Fruit fly (Drosophila melanogaster) whole organism, embryonic: ENCODE results near the gene Cht5.

Experiments
- Asciz ChIP-seq: fragments of 200-800 bp; sonication (Bioruptor generic); optimal IDR thresholded peaks from 2 replicates; lab custom pipeline; 2017; ENCODE audit warnings: missing biosample characterization, mild to moderate bottlenecking, missing genetic modification characterization, missing genetic modification reagents
- CG10979 ChIP-seq: fragments of 200-800 bp; sonication (Bioruptor generic); optimal IDR thresholded peaks from 2 replicates; lab custom pipeline; 2018; ENCODE audit warnings: missing biosample characterization, mild to moderate bottlenecking, missing genetic modification characterization, moderate library complexity
- CG11695 ChIP-seq: fragments of 200-800 bp; sonication (Bioruptor generic); IDR thresholded peaks from 3 replicates; pipeline ENCODE4 v1.3.6; 2022; ENCODE audit warnings: missing biosample characterization, missing genetic modification characterization
- CG12236 ChIP-seq: fragments of 200-800 bp; sonication (Bioruptor generic); optimal IDR thresholded peaks from 2 replicates; lab custom pipeline; 2016; ENCODE audit warnings: missing biosample characterization, missing genetic modification characterization
- CG12299 ChIP-seq: fragments of 200-800 bp; sonication (Bioruptor generic); optimal IDR thresholded peaks from 2 replicates; lab custom pipeline; 2018; ENCODE audit warnings: missing biosample characterization, mild to moderate bottlenecking, missing genetic modification characterization
- CG13424 ChIP-seq: fragments of 200-800 bp; sonication (Bioruptor generic); optimal IDR thresholded peaks from 2 replicates; lab custom pipeline; 2019; ENCODE audit warnings: missing biosample characterization, mild to moderate bottlenecking, missing genetic modification characterization, moderate library complexity
- CG15073 ChIP-seq: fragments of 200-800 bp; sonication (Bioruptor generic); optimal IDR thresholded peaks from 2 replicates; lab custom pipeline; 2016; ENCODE audit warnings: missing biosample characterization, missing genetic modification characterization
- CG15601 ChIP-seq: fragments of 200-800 bp; sonication (Bioruptor generic); optimal IDR thresholded peaks from 3 replicates; lab custom pipeline; 2019; ENCODE audit warnings: missing biosample characterization, mild to moderate bottlenecking, missing genetic modification characterization, moderate library complexity
- CG17328 ChIP-seq: fragments of 200-800 bp; sonication (Bioruptor generic); IDR thresholded peaks from 2 replicates; pipeline ENCODE4 v1.3.6; 2022; ENCODE audit warnings: missing biosample characterization, missing genetic modification characterization
- CG17359 ChIP-seq: fragments of 200-800 bp; sonication (Bioruptor generic); optimal IDR thresholded peaks from 3 replicates; lab custom pipeline; 2018; ENCODE audit warnings: missing biosample characterization, mild to moderate bottlenecking, missing genetic modification characterization, moderate library complexity
- CG2199 ChIP-seq: fragments of 200-800 bp; sonication (Bioruptor generic); IDR thresholded peaks from 3 replicates; pipeline ENCODE4 v1.3.6; 2022; ENCODE audit warnings: missing biosample characterization, missing genetic modification characterization
- CG2712 ChIP-seq: fragments of 200-800 bp; optimal IDR thresholded peaks from 3 replicates; lab custom pipeline; 2019; ENCODE audit warnings: missing biosample characterization, mild to moderate bottlenecking, missing genetic modification characterization, moderate library complexity
- CG30020 ChIP-seq: fragments of 200-800 bp; optimal IDR thresholded peaks from 2 replicates; lab custom pipeline; 2019; ENCODE audit warnings: missing biosample characterization, mild to moderate bottlenecking, missing genetic modification characterization, moderate library complexity
- CG30403 ChIP-seq: fragments of 200-800 bp; sonication (Bioruptor generic); optimal IDR thresholded peaks from 3 replicates; lab custom pipeline; 2016; ENCODE audit warnings: missing biosample characterization, missing genetic modification characterization
- CG3407 ChIP-seq: fragments of 200-800 bp; sonication (Bioruptor generic); optimal IDR thresholded peaks from 2 replicates; lab custom pipeline; 2018; ENCODE audit warnings: missing biosample characterization, mild to moderate bottlenecking, missing genetic modification characterization
- CG34376 ChIP-seq: fragments of 200-800 bp; sonication (Bioruptor generic); optimal IDR thresholded peaks from 2 replicates; lab custom pipeline; 2018; ENCODE audit warnings: missing biosample characterization, mild to moderate bottlenecking, missing genetic modification characterization
- CG34422 ChIP-seq: fragments of 200-800 bp; sonication (Bioruptor generic); IDR thresholded peaks from 3 replicates; pipeline ENCODE4 v1.3.6; 2022; ENCODE audit warnings: missing biosample characterization, missing genetic modification characterization
- CG3995 ChIP-seq: fragments of 200-800 bp; sonication (Bioruptor generic); optimal IDR thresholded peaks from 3 replicates; lab custom pipeline; 2016; ENCODE audit warnings: missing biosample characterization, missing genetic modification characterization
- CG4730 ChIP-seq: fragments of 200-800 bp; sonication (Bioruptor generic); IDR thresholded peaks from 2 replicates; pipeline ENCODE4 v1.3.6; 2022; ENCODE audit warnings: missing biosample characterization, missing genetic modification characterization
- CG6813 ChIP-seq: fragments of 200-800 bp; sonication (Bioruptor generic); optimal IDR thresholded peaks from 2 replicates; lab custom pipeline; 2017; ENCODE audit warnings: missing biosample characterization, missing genetic modification characterization, mild to moderate bottlenecking, moderate library complexity, missing genetic modification reagents
- CG8924 ChIP-seq: fragments of 200-800 bp; optimal IDR thresholded peaks from 3 replicates; lab custom pipeline; 2019; ENCODE audit warnings: missing biosample characterization, mild to moderate bottlenecking, missing genetic modification characterization, moderate library complexity
- CG8944 ChIP-seq: fragments of 200-800 bp; sonication (Bioruptor generic); optimal IDR thresholded peaks from 3 replicates; lab custom pipeline; 2016; ENCODE audit warnings: missing biosample characterization, missing genetic modification characterization
- D19A ChIP-seq: fragments of 200-800 bp; optimal IDR thresholded peaks from 3 replicates; lab custom pipeline; 2019; ENCODE audit warnings: missing biosample characterization, mild to moderate bottlenecking, missing genetic modification characterization, moderate library complexity
- Dip3 ChIP-seq: fragments of 200-800 bp; sonication (Bioruptor generic); optimal IDR thresholded peaks from 3 replicates; lab custom pipeline; 2016; ENCODE audit warnings: missing biosample characterization, missing genetic modification characterization
- E2f2 ChIP-seq: fragments of 200-800 bp; sonication (Bioruptor generic); IDR thresholded peaks from 2 replicates; pipeline ENCODE4 v1.3.6; 2022; ENCODE audit warnings: missing biosample characterization, missing genetic modification characterization
- HLH3B ChIP-seq: fragments of 200-800 bp; sonication (Bioruptor generic); IDR thresholded peaks from 2 replicates; pipeline ENCODE4 v1.3.6; 2022; ENCODE audit warnings: missing biosample characterization, missing genetic modification characterization
- Hey ChIP-seq: fragments of 200-800 bp; sonication (Bioruptor generic); optimal IDR thresholded peaks from 3 replicates; lab custom pipeline; 2018; ENCODE audit warnings: missing biosample characterization, mild to moderate bottlenecking, missing genetic modification characterization
- Hsf ChIP-seq: fragments of 200-800 bp; sonication (Bioruptor generic); optimal IDR thresholded peaks from 3 replicates; lab custom pipeline; 2016; ENCODE audit warnings: missing biosample characterization, missing genetic modification characterization
- NC2β ChIP-seq: fragments of 200-800 bp; sonication (Bioruptor generic); optimal IDR thresholded peaks from 2 replicates; lab custom pipeline; 2016; ENCODE audit warnings: missing biosample characterization, missing genetic modification characterization
- Nf-YC ChIP-seq: fragments of 200-800 bp; optimal IDR thresholded peaks from 3 replicates; lab custom pipeline; 2019; ENCODE audit warnings: missing biosample characterization, mild to moderate bottlenecking, missing genetic modification characterization, moderate library complexity
- Pdp1 ChIP-seq, 2 experiments: fragments of 200-800 bp; sonication (Bioruptor generic); optimal IDR thresholded peaks; 3 replicates each; lab custom pipeline; 2016; ENCODE audit warnings: missing biosample characterization in 2 of 2, missing genetic modification characterization in 2 of 2, mild to moderate bottlenecking in 1 of 2, moderate library complexity in 1 of 2
- Sry-β ChIP-seq: fragments of 200-800 bp; sonication (Bioruptor generic); optimal IDR thresholded peaks from 2 replicates; lab custom pipeline; 2018; ENCODE audit warnings: missing biosample characterization, mild to moderate bottlenecking, missing genetic modification characterization, moderate library complexity
- br ChIP-seq: fragments of >200 bp; optimal IDR thresholded peaks from 2 replicates; lab custom pipeline; 2017
- cas ChIP-seq: fragments of 200-800 bp; sonication (Bioruptor generic); IDR thresholded peaks from 2 replicates; pipeline ENCODE4 v1.3.6; 2022; ENCODE audit warnings: missing biosample characterization, missing genetic modification characterization
- dm ChIP-seq: fragments of 200-800 bp; sonication (Bioruptor generic); optimal IDR thresholded peaks from 3 replicates; lab custom pipeline; 2016; ENCODE audit warnings: missing biosample characterization, missing genetic modification characterization
- fd3F ChIP-seq: fragments of 200-800 bp; sonication (Bioruptor generic); optimal IDR thresholded peaks from 2 replicates; lab custom pipeline; 2018; ENCODE audit warnings: missing biosample characterization, mild to moderate bottlenecking, missing genetic modification characterization, moderate library complexity
- ftz-f1 ChIP-seq: fragments of 200-800 bp; sonication (Bioruptor generic); optimal IDR thresholded peaks from 2 replicates; lab custom pipeline; 2016; ENCODE audit warnings: missing biosample characterization, missing genetic modification characterization
- gce ChIP-seq: fragments of 200-800 bp; sonication (Bioruptor generic); IDR thresholded peaks from 3 replicates; pipeline ENCODE4 v1.3.6; 2022; ENCODE audit warnings: missing biosample characterization, missing genetic modification characterization
- grau ChIP-seq: fragments of 200-800 bp; optimal IDR thresholded peaks from 3 replicates; lab custom pipeline; 2019; ENCODE audit warnings: missing biosample characterization, mild to moderate bottlenecking, missing genetic modification characterization, moderate library complexity
- gro ChIP-seq: fragments of 200-800 bp; sonication (Bioruptor generic); optimal IDR thresholded peaks from 2 replicates; lab custom pipeline; 2016; ENCODE audit warnings: missing biosample characterization, missing genetic modification characterization
- gsb-n ChIP-seq: fragments of 200-800 bp; sonication (Bioruptor generic); optimal IDR thresholded peaks from 3 replicates; lab custom pipeline; 2018; ENCODE audit warnings: missing biosample characterization, mild to moderate bottlenecking, missing genetic modification characterization
- gt ChIP-seq: fragments of 200-800 bp; sonication (Bioruptor generic); IDR thresholded peaks from 2 replicates; pipeline ENCODE4 v1.3.6; 2022; ENCODE audit warnings: missing biosample characterization, missing genetic modification characterization
- hbn ChIP-seq: fragments of 200-800 bp; sonication (Bioruptor generic); IDR thresholded peaks from 2 replicates; pipeline ENCODE4 v1.3.6; 2022; ENCODE audit warnings: missing biosample characterization, missing genetic modification characterization; ENCODE audit not compliant: partially characterized antibody
- ken ChIP-seq: fragments of 200-800 bp; sonication (Bioruptor generic); IDR thresholded peaks from 3 replicates; pipeline ENCODE4 v1.3.6; 2022; ENCODE audit warnings: missing biosample characterization, missing genetic modification characterization
- lilli ChIP-seq: fragments of 200-800 bp; sonication (Bioruptor generic); optimal IDR thresholded peaks from 3 replicates; lab custom pipeline; 2016; ENCODE audit warnings: missing biosample characterization, missing genetic modification characterization
- nmo ChIP-seq: fragments of 200-800 bp; sonication (Bioruptor generic); optimal IDR thresholded peaks from 2 replicates; lab custom pipeline; 2018; ENCODE audit warnings: missing biosample characterization, mild to moderate bottlenecking, missing genetic modification characterization, moderate library complexity
- slou ChIP-seq: fragments of 200-800 bp; sonication (Bioruptor generic); optimal IDR thresholded peaks from 3 replicates; lab custom pipeline; 2016; ENCODE audit warnings: missing biosample characterization, missing genetic modification characterization
- sob ChIP-seq: fragments of 200-800 bp; sonication (Bioruptor generic); IDR thresholded peaks from 2 replicates; pipeline ENCODE4 v1.3.6; 2022; ENCODE audit warnings: missing biosample characterization, missing genetic modification characterization
- wdn ChIP-seq: fragments of 200-800 bp; sonication (Bioruptor generic); IDR thresholded peaks from 2 replicates; pipeline ENCODE4 v1.3.6; 2022; ENCODE audit warnings: missing biosample characterization, missing genetic modification characterization
- zen ChIP-seq: fragments of 200-800 bp; sonication (Bioruptor generic); optimal IDR thresholded peaks from 3 replicates; lab custom pipeline; 2018; ENCODE audit warnings: missing biosample characterization, mild to moderate bottlenecking, missing genetic modification characterization, moderate library complexity

Cht5 gene

dm6 chr3R:13793979-13794665 is 26.8 kb downstream of the Cht5 start (continued):
- TF ChIP-seq Sry-β (GFP tag; lab: Kevin White, UChicago), result no peak
- TF ChIP-seq CG4730 (GFP tag; lab: Robert Waterston, UW), result peak; percentile 45; the same call in 1 of the 2 replicates
- TF ChIP-seq lilli (GFP tag; lab: Kevin White, UChicago), result peak; percentile 29
- no peak for TF ChIP-seq Nf-YC (tag; lab: Kevin White, UChicago)
- no peak for TF ChIP-seq CG34376 (GFP tag; lab: Kevin White, UChicago)
- TF ChIP-seq sob, result peak; percentile 17; the same call in 1 of the 2 replicates
- TF ChIP-seq HLH3B (GFP tag; lab: Robert Waterston, UW), result peak; percentile 64
- peak; percentile 23; the same call in 1 of the 2 replicates for TF ChIP-seq gt (GFP tag; lab: Robert Waterston, UW)
- TF ChIP-seq D19A (tag; lab: Kevin White, UChicago), result peak; percentile 78
- no peak for TF ChIP-seq Dip3 (GFP tag; lab: Kevin White, UChicago)
- TF ChIP-seq CG3995 (GFP tag; lab: Kevin White, UChicago), result no peak
- peak; percentile 42; the same call in 2 of the 3 replicates for TF ChIP-seq CG34422 (GFP tag; lab: Robert Waterston, UW)
- TF ChIP-seq fd3F (GFP tag; lab: Kevin White, UChicago), result peak; percentile 2
- peak in 1 of 2 experiments; percentile 24 for TF ChIP-seq Pdp1 (GFP tag; optimal IDR thresholded peaks at IDR 0.05; lab: Kevin White, UChicago)
- TF ChIP-seq CG11695 (GFP tag; lab: Robert Waterston, UW), result peak; percentile 49; the same call in 1 of the 3 replicates
- TF ChIP-seq nmo (GFP tag; lab: Kevin White, UChicago), result peak; percentile 87
- 0 out of 2 replicates have a peak, but pooled peaks have one; percentile 27 for TF ChIP-seq E2f2 (GFP tag; lab: Robert Waterston, UW)
- TF ChIP-seq grau (tag; lab: Kevin White, UChicago), result peak; percentile 73
- TF ChIP-seq dm (GFP tag; lab: Kevin White, UChicago), result no peak
- TF ChIP-seq CG17328 (GFP tag; lab: Robert Waterston, UW), result peak; percentile 60
- TF ChIP-seq CG8944 (GFP tag; lab: Kevin White, UChicago), result peak; percentile 18
- TF ChIP-seq CG6813 (GFP tag; lab: Kevin White, UChicago), result no peak
- TF ChIP-seq cas (GFP tag; lab: Robert Waterston, UW), result no peak
- TF ChIP-seq gsb-n (tag; lab: Kevin White, UChicago), result peak; percentile 77
- peak; percentile 24 for TF ChIP-seq CG30020 (tag; lab: Kevin White, UChicago)
- TF ChIP-seq CG3407 (GFP tag; lab: Kevin White, UChicago), result peak; percentile 74
- no peak for TF ChIP-seq wdn (GFP tag; lab: Robert Waterston, UW)
- TF ChIP-seq CG10979 (tag; lab: Kevin White, UChicago), result peak; percentile 85
- no peak for TF ChIP-seq CG12236 (GFP tag; lab: Kevin White, UChicago)
- no peak for TF ChIP-seq Hey
- TF ChIP-seq CG15601 (tag; lab: Kevin White, UChicago), result peak; percentile 82
- peak; percentile 36 for TF ChIP-seq Hsf (GFP tag; lab: Kevin White, UChicago)
- TF ChIP-seq ftz-f1 (GFP tag; lab: Kevin White, UChicago), result no peak
- TF ChIP-seq CG15073, result no peak
- no peak for TF ChIP-seq CG2199 (GFP tag; lab: Robert Waterston, UW)
- TF ChIP-seq slou, result no peak
- TF ChIP-seq CG2712 (tag; lab: Kevin White, UChicago), result peak; percentile 85
- TF ChIP-seq CG30403 (GFP tag; lab: Kevin White, UChicago), result peak; percentile 67
- no peak for TF ChIP-seq zen
- peak; percentile 78 for TF ChIP-seq CG13424 (tag; lab: Kevin White, UChicago)
- no peak for TF ChIP-seq gce (GFP tag; lab: Robert Waterston, UW)
- TF ChIP-seq hbn, result no peak
- peak; percentile 73 for TF ChIP-seq CG17359
- TF ChIP-seq Asciz (GFP tag; lab: Kevin White, UChicago), result peak; percentile 57
- no peak for TF ChIP-seq gro (GFP tag; lab: Kevin White, UChicago)
- TF ChIP-seq ken (GFP tag; lab: Robert Waterston, UW), result peak; percentile 65; the same call in 1 of the 3 replicates
- TF ChIP-seq NC2β (GFP tag; lab: Kevin White, UChicago), result peak; percentile 6
- TF ChIP-seq CG8924 (tag; lab: Kevin White, UChicago), result peak; percentile 66
- peak; percentile 6 for TF ChIP-seq CG12299
- no peak for TF ChIP-seq br (lab: Kevin White, UChicago)
